Fruit fly (Drosophila melanogaster) whole organism, prepupa: ENCODE results near the gene CG11964.
A peak's percentile ranks its signal among the peaks of the same experiment; 100 is the strongest.

Experiments used
- Blimp-1 ChIP-seq: fragments of 200-800 bp; sonication (Bioruptor generic); optimal IDR thresholded peaks from 3 replicates; lab custom pipeline; 2017; ENCODE audit warnings: missing biosample characterization, missing genetic modification characterization, mild to moderate bottlenecking, moderate library complexity, missing genetic modification reagents
- CG10669 ChIP-seq: fragments of 200-800 bp; sonication (Bioruptor generic); optimal IDR thresholded peaks from 3 replicates; lab custom pipeline; 2018; ENCODE audit warnings: missing biosample characterization, mild to moderate bottlenecking, missing genetic modification characterization, moderate library complexity
- CG11902 ChIP-seq: fragments of 200-800 bp; sonication (Bioruptor generic); optimal IDR thresholded peaks from 3 replicates; lab custom pipeline; 2016; ENCODE audit warnings: missing biosample characterization, missing genetic modification characterization
- CG16779 ChIP-seq: fragments of 200-800 bp; sonication (Bioruptor generic); optimal IDR thresholded peaks from 3 replicates; lab custom pipeline; 2017; ENCODE audit warnings: missing biosample characterization, mild to moderate bottlenecking, missing genetic modification characterization
- CG8632 ChIP-seq: fragments of 200-800 bp; sonication (Bioruptor generic); optimal IDR thresholded peaks from 3 replicates; lab custom pipeline; 2016; ENCODE audit warnings: missing biosample characterization, missing genetic modification characterization
- Eip93F ChIP-seq: fragments of 200-800 bp; sonication (Bioruptor generic); optimal IDR thresholded peaks from 2 replicates; lab custom pipeline; 2016; ENCODE audit warnings: missing biosample characterization, mild to moderate bottlenecking, missing genetic modification characterization
- Ets21C ChIP-seq: fragments of 200-800 bp; sonication (Bioruptor generic); optimal IDR thresholded peaks from 3 replicates; lab custom pipeline; 2016; ENCODE audit warnings: missing biosample characterization, missing genetic modification characterization
- Hr39 ChIP-seq: fragments of 200-800 bp; sonication (Bioruptor generic); optimal IDR thresholded peaks from 2 replicates; lab custom pipeline; 2016; ENCODE audit warnings: missing biosample characterization, missing genetic modification characterization
- Hr4 ChIP-seq: fragments of 200-800 bp; sonication (Bioruptor generic); optimal IDR thresholded peaks from 3 replicates; lab custom pipeline; 2016; ENCODE audit warnings: missing biosample characterization, missing genetic modification characterization
- Lpt ChIP-seq: fragments of 200-800 bp; sonication (Bioruptor generic); optimal IDR thresholded peaks from 3 replicates; lab custom pipeline; 2016; ENCODE audit warnings: missing biosample characterization, missing genetic modification characterization
- Met ChIP-seq: fragments of 200-800 bp; sonication (Bioruptor generic); optimal IDR thresholded peaks from 3 replicates; lab custom pipeline; 2016; ENCODE audit warnings: missing biosample characterization, missing genetic modification characterization
- achi ChIP-seq: fragments of 200-800 bp; sonication (Bioruptor generic); optimal IDR thresholded peaks from 3 replicates; lab custom pipeline; 2016; ENCODE audit warnings: missing biosample characterization, missing genetic modification characterization
- acj6 ChIP-seq: fragments of 200-800 bp; sonication (Bioruptor generic); optimal IDR thresholded peaks from 3 replicates; lab custom pipeline; 2016; ENCODE audit warnings: missing biosample characterization, missing genetic modification characterization
- vri ChIP-seq: fragments of 200-800 bp; sonication (Bioruptor generic); optimal IDR thresholded peaks from 3 replicates; lab custom pipeline; 2016; ENCODE audit warnings: missing biosample characterization, mild to moderate bottlenecking, missing genetic modification characterization

dm6 chr3R:8892993-8893670 lies 51.7 kb downstream of the CG11964 start:
- peak; percentile 44 for TF ChIP-seq achi (GFP tag; lab: Kevin White, UChicago)
- peak; percentile 62 for TF ChIP-seq Met
- TF ChIP-seq CG8632 (GFP tag; lab: Kevin White, UChicago) = peak; percentile 4
- TF ChIP-seq CG10669 (GFP tag; lab: Kevin White, UChicago) = no peak
- TF ChIP-seq Hr4 = peak; percentile 58
- no peak for TF ChIP-seq Lpt (GFP tag; lab: Kevin White, UChicago)
- TF ChIP-seq acj6 (GFP tag; lab: Kevin White, UChicago) = peak; percentile 47
- no peak for TF ChIP-seq Blimp-1 (GFP tag; lab: Kevin White, UChicago)
- no peak for TF ChIP-seq Eip93F (GFP tag; lab: Kevin White, UChicago)
- TF ChIP-seq Hr39 (GFP tag; lab: Kevin White, UChicago) = peak; percentile 61
- TF ChIP-seq vri (GFP tag; lab: Kevin White, UChicago) = peak; percentile 11
- peak; percentile 39 for TF ChIP-seq Ets21C (GFP tag; lab: Kevin White, UChicago)
- TF ChIP-seq CG16779 = no peak
- no peak for TF ChIP-seq CG11902 (GFP tag; lab: Kevin White, UChicago)
